Worm (Caenorhabditis elegans) whole organism, midembryonic: ENCODE measurements around the gene C50F4.8.

Experiments
- T22C8.4 ChIP-seq: fragments of 200-800 bp; sonication (Bioruptor generic); IDR thresholded peaks from 2 replicates; pipeline ENCODE4 v1.3.6; 2022; ENCODE audit warnings: missing genetic modification characterization, missing compliant biosample characterization
- med-1 ChIP-seq: sonication (generic microtip); optimal IDR thresholded peaks from 2 replicates; lab custom pipeline; 2017; ENCODE audit warnings: missing genetic modification characterization, mild to moderate bottlenecking, missing compliant biosample characterization, antibody characterized with exemption, missing genetic modification reagents; ENCODE audit not compliant: insufficient read depth
- ztf-23 ChIP-seq: fragments of 200-800 bp; sonication (Bioruptor generic); IDR thresholded peaks from 2 replicates; pipeline ENCODE4 v1.3.6; 2022; ENCODE audit warnings: missing genetic modification reagents, missing genetic modification characterization, missing compliant biosample characterization

DNA sequence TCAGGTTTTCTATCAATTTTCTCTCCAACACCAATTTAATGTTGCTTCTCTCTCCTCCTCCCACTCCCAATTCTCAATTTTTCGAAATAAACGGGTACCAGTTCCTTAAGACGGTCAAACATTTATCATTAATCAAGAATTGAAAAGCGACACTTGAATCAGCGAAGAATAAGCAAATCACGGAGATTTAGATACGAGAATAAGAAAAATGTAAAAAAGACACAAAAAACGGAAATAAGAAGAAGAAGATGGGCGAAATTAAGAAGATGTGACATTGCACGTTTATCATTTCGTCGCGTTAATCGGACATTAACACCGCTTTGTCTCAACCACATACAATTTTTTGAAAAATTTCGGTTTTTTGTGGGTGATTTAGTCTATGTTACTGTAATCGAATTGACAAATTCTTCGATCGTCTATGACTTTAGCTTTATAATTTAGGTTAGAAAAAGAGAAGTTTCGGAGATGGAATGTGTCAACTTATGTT, 14.1 kb downstream of the C50F4.8 start, which contains the start of gene haao-1:
- no peak for TF ChIP-seq T22C8.4 (GFP tag; lab: Robert Waterston, UW)
- TF ChIP-seq med-1 = no peak
- TF ChIP-seq ztf-23 (GFP tag; lab: Robert Waterston, UW) = no peak
